Worm (Caenorhabditis elegans): Measurements from ENCODE around the gene nmur-2.

The nmur-2 gene

DNA sequence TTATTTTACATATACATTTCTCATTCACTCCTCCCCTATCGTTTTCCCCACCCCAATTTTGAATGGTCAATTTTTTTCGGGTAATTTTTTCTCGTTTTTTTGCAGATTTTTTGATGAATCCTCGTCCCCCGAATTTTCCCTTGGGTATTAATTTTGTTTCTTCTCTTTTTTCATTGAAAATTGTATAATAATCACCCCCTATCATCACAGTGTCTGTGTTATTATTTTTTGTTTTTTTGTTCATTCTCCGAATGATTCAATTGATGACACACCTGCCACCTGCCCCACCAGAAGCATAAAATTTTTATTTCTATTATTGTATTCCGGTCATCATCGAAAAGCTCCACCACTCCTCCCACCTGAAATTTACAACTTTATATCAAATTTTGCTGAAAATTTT is 27.5 kb upstream of the nmur-2 start, which contains the start of gene T25D3.3:
TSS of gene T25D3.3 (plus strand) at position 301 of the 400 bp plus-strand sequence.
- TF ChIP-seq ham-2 (GFP tag; optimal IDR thresholded peaks at IDR 0.05) (no peak), bed-3 (GFP tag; optimal IDR thresholded peaks at IDR 0.05) (no peak), elt-1 (tag; optimal IDR thresholded peaks at IDR 0.05; ENCODE audit: borderline replicate concordance, insufficient read depth) (no peak), tbx-8 (GFP tag; optimal IDR thresholded peaks at IDR 0.05) (no peak), ces-1 (GFP tag; optimal IDR thresholded peaks at IDR 0.05) (no peak), zip-8 (tag; optimal IDR thresholded peaks at IDR 0.05) (no peak), lin-13 (tag; optimal IDR thresholded peaks at IDR 0.05) (no peak), mls-2 (tag; optimal IDR thresholded peaks at IDR 0.05) (no peak), lin-32 (GFP tag; optimal IDR thresholded peaks at IDR 0.05) (no peak), mep-1 (tag; optimal IDR thresholded peaks at IDR 0.05) (no peak), ceh-43 (GFP tag; optimal IDR thresholded peaks at IDR 0.05) (no peak), unc-62 (GFP tag; optimal IDR thresholded peaks at IDR 0.05) (no peak), M03D4.4 (tag; optimal IDR thresholded peaks at IDR 0.05) (no peak), pha-4 (tag; optimal IDR thresholded peaks at IDR 0.05) (no peak), unc-120 (tag; optimal IDR thresholded peaks at IDR 0.05; ENCODE audit: poor library complexity, severe bottlenecking) (no peak)

DNA sequence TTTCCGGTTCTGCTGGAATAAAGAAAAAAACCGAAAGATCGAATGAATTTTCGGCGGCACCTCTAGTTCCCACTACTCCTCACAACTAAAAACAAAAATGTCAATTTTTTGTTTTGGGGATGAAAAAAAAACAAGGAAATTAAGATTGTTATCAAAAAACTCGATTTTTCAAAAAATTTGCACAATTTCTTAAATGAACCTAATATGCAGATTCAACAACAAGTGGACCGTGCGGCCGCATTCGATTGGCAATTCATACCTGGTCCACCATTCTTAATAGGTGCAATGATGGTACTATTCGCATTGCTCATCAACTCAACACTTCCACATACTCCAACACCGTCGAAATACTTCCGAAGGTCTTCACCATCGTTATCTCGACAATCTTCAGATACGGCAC is 26.7 kb upstream of the nmur-2 start:
- no peak for TF ChIP-seq M03D4.4 (tag; optimal IDR thresholded peaks at IDR 0.05)
- no peak for TF ChIP-seq lsy-2 (tag; optimal IDR thresholded peaks at IDR 0.05)
- no peak for TF ChIP-seq mab-5 (tag; optimal IDR thresholded peaks at IDR 0.05)
- TF ChIP-seq sem-2 (GFP tag; optimal IDR thresholded peaks at IDR 0.05), result no peak
- no peak for TF ChIP-seq ham-2 (GFP tag; optimal IDR thresholded peaks at IDR 0.05)

DNA sequence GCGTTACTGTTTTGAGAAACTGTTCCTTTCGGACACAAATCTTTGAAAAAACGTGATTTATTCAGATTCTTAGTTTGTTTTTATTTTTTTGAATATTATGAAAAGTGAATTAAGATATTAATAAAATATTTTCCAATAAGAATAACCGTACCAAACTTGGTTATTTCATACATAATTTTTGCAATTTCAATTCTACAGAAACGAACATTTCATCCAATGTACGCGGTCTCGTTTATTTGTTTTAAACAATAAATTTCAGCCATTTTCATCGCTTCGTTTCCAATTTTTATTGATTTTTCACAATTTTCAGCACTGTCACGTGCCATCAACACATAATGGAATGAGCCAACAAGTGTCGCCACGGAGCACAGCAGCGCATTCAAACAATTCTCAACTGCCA is 22.1 kb upstream of the nmur-2 start, which contains the start of gene T25D3.4:
TSS of gene T25D3.4 (plus strand) at position 301 of the 400 bp plus-strand sequence.
- no peak for TF ChIP-seq nhr-2 (tag; optimal IDR thresholded peaks at IDR 0.05)
- no peak for TF ChIP-seq elt-1 (tag; optimal IDR thresholded peaks at IDR 0.05; ENCODE audit: borderline replicate concordance, insufficient read depth)
- TF ChIP-seq drap-1 (GFP tag; optimal IDR thresholded peaks at IDR 0.05), result no peak
- no peak for TF ChIP-seq nhr-12 (tag; optimal IDR thresholded peaks at IDR 0.05)
- TF ChIP-seq ceh-83 (GFP tag; optimal IDR thresholded peaks at IDR 0.05), result no peak

DNA sequence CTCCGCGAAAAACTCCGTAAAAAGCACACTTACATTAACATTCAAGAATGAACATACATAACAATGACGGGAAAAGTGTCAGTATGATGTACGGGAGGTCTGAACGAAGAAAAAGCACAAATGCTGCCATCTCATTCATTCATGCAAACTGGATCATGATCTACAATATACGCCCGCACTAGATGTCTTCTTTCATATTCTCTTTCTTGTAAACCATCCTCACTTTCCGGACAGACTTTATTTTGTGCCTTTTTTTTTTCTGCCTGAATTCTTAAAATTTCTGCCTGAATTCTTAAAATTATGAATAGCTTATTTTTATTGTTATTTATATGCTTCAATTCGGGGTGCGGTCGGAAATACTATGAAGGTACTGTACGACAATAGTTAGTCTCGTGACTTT is 10.4 kb upstream of the nmur-2 start, which contains the start of gene K10B4.1:
TSS of gene K10B4.1 (plus strand) at position 301 of the 400 bp plus-strand sequence.
- TF ChIP-seq nhr-76 (tag; optimal IDR thresholded peaks at IDR 0.05) (no peak), lin-32 (GFP tag; optimal IDR thresholded peaks at IDR 0.05) (no peak), snpc-4 (tag; optimal IDR thresholded peaks at IDR 0.05) (no peak), tbx-8 (GFP tag; optimal IDR thresholded peaks at IDR 0.05) (no peak), blmp-1 (tag; optimal IDR thresholded peaks at IDR 0.05) (no peak)

DNA sequence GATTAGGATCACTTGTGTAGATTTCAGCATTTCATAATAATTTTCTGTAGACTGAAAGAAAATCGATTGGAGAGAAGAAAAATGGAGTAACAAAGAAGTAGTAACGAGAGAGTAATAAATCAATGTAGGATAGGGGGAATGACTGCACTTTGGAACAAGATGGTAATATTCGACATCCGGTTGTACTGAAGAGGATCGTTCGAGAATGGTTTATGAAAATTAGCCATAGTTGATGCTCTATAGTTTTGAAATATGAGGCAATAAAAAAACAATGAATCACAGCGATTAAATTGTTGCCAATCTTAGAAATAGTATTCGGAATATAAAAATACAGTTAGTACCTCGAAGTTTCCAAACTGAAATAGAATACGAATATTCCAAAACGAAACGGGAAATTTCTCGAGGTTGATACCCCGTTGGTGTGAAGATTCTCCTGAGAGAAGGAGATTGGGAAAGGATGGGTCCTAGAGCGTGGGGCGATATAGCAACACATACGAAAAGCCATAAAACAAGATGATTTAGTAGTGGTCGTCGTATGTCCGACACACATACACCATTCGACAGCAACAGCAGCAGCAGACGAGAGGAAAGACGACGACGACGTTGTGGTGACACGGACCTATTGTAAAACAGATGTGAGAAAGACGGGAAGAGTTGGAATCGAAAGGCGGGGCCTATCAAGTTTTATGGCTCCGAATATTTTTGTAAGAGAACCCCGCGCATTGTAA is 8.9 kb upstream of the nmur-2 start, which contains the start of gene cwn-1:
TSS of gene cwn-1 (minus strand) at position 51 of the 728 bp plus-strand sequence.
- no peak for TF ChIP-seq lin-32 (GFP tag; optimal IDR thresholded peaks at IDR 0.05)
- TF ChIP-seq unc-62 (GFP tag; optimal IDR thresholded peaks at IDR 0.05), result peak; percentile 88
- TF ChIP-seq hlh-1 (tag; optimal IDR thresholded peaks at IDR 0.05), result peak; percentile 29
- no peak for TF ChIP-seq mls-2 (tag; optimal IDR thresholded peaks at IDR 0.05)
- TF ChIP-seq ztf-11 (tag; optimal IDR thresholded peaks at IDR 0.05), result no peak
- peak; percentile 83 for TF ChIP-seq mab-5 (tag; optimal IDR thresholded peaks at IDR 0.05)

DNA sequence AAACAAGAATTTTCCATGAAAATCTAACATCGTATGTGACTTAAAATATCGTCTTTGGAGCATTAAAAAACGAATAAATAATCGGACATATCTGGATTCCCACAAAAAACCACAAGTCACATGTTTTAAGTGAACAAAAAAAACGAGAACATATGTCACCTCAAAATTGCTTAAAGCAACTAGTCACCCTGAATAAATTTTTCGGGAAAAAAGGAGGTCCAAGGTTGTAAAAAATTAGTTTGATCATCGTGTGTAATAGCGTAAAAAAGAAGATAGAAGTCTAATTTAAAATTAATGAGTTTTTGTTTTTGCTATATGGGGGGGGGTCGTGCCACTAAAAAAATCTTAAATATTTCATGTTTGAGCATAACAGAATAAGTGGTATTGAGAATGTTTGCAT is 5.0 kb upstream of the nmur-2 start:
- TF ChIP-seq unc-62 (GFP tag; optimal IDR thresholded peaks at IDR 0.05) (no peak), M03D4.4 (tag; optimal IDR thresholded peaks at IDR 0.05) (no peak), zip-8 (tag; optimal IDR thresholded peaks at IDR 0.05) (no peak), sptf-1 (tag; optimal IDR thresholded peaks at IDR 0.05) (no peak), sem-2 (GFP tag; optimal IDR thresholded peaks at IDR 0.05) (no peak), pha-4 (tag; optimal IDR thresholded peaks at IDR 0.05) (no peak), ces-1 (GFP tag; optimal IDR thresholded peaks at IDR 0.05) (no peak), mls-2 (tag; optimal IDR thresholded peaks at IDR 0.05) (no peak), ztf-11 (tag; optimal IDR thresholded peaks at IDR 0.05) (no peak), cnd-1 (tag; optimal IDR thresholded peaks at IDR 0.05) (no peak), nhr-237 (tag; optimal IDR thresholded peaks at IDR 0.05) (no peak), snpc-4 (tag; optimal IDR thresholded peaks at IDR 0.05) (no peak), elt-1 (tag; optimal IDR thresholded peaks at IDR 0.05; ENCODE audit: borderline replicate concordance, insufficient read depth) (no peak), ceh-39 (tag; optimal IDR thresholded peaks at IDR 0.05) (no peak), nhr-76 (tag; optimal IDR thresholded peaks at IDR 0.05) (no peak), ceh-83 (GFP tag; optimal IDR thresholded peaks at IDR 0.05) (no peak), nhr-2 (tag; optimal IDR thresholded peaks at IDR 0.05) (no peak), lin-32 (GFP tag; optimal IDR thresholded peaks at IDR 0.05) (no peak), mab-5 (tag; optimal IDR thresholded peaks at IDR 0.05) (no peak), blmp-1 (tag; optimal IDR thresholded peaks at IDR 0.05) (no peak)
